Fruit fly (Drosophila melanogaster): Measurements from ENCODE around the gene Nprl2.

Nprl2 gene

DNA sequence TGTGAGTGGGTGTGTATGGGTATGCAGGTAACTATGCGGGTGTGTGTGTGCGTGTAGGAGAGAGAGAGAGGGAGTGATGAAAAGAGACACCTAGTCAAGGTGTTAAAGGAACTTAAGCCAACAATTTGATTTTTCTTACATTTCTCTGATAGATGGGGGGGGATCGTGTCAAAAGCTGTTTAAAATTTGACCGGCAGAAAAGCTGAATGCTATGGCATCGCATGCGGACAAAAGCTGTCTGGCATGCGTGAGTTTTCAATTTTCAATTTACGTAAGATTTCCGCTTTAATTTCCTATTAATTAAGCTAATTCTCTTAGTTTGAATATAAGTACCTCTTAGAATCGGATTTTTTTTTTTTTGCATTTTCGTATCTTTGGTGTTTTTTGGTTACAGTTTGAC is 44.3 kb downstream of the Nprl2 start:
- TF ChIP-seq EcR (GFP tag; optimal IDR thresholded peaks at IDR 0.05) = no peak
- peak; percentile 39 for TF ChIP-seq D1 (tag; optimal IDR thresholded peaks at IDR 0.05)

DNA sequence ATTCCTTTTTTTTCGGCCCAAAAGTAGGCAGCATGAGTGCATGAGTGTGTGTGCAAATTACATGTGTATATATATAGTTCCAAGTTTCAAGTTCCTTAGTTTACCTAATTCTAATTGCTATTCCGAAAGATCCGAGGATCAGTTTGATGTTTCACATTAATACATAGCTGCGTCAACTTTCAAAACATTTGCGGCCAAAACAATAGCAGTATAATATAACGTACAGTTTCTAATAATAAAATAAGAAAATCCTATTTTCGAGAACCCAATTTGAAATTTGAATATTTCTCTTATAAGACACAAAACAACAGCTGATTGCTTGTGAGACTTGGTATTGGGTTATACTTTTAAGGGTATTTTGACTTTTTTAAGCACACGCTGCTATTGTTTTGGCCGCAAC is 45.1 kb downstream of the Nprl2 start:
- TF ChIP-seq CG12605 (GFP tag; IDR thresholded peaks at IDR 0.05) (no peak), CG14655 (GFP tag; optimal IDR thresholded peaks at IDR 0.05) (peak; percentile 3), CG8301 (tag; optimal IDR thresholded peaks at IDR 0.05) (peak; percentile 4)

DNA sequence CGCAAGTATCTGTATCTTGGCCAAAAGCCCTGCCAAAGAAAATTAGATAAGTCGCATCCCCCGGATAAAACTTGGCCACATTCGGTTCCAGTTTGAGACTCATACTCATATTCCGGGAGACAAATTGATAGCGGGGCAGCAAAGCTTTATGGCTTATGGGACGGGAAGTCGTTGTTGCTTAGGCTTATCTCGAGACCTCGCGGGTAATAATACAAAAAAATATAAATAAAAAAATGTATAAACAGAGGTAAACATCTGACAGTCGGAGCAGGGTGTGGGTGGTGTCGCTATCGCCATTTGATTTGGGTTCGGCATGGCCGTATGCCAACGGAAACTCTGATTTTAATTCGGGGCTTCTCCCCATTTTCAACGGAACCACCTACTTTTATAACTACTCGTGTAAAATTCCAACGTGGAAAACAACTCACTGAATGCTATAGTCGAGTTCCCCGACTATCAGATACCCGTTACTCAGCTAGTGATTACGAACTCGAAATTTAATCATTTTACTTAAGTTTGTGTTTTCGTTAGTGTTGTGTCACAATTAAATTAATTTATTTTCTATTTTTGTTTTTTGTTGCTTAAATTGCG is 46.5 kb downstream of the Nprl2 start:
- TF ChIP-seq rn (GFP tag; IDR thresholded peaks at IDR 0.05) (no peak), fd96Ca (GFP tag; IDR thresholded peaks at IDR 0.05) (0 out of 3 replicates have a peak, but pooled peaks have one; percentile 24), Snoo (tag; optimal IDR thresholded peaks at IDR 0.05) (no peak)

DNA sequence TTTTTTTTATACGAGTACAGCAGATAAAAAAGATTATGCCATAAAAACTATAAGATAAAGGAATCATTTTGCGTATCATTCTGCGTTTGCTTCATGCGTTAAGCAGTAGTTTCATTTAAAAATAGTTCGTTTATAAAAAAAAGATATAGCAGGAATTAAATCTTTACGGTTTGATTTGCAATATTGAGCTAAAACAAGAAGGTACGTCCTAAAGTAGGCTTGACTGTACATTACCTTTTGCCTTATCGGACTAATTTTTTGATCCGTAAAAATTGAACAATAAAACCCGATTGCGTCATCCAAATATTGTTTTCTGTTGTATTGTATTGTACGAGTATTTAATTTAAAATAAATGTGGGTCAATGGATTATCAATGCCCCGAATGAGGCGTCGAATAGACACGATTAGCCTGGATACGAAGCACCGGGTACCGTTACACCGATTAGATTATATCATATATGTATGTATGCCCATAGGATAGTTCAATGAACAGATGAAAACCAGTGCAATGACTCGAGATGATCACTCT is 47.3 kb downstream of the Nprl2 start:
- no peak for TF ChIP-seq CG13204 (GFP tag; optimal IDR thresholded peaks at IDR 0.05)
- no peak for TF ChIP-seq CG32121 (GFP tag; IDR thresholded peaks at IDR 0.05)
- no peak for TF ChIP-seq CG8301 (tag; optimal IDR thresholded peaks at IDR 0.05)
- no peak for TF ChIP-seq gl (tag; optimal IDR thresholded peaks at IDR 0.05)
- no peak for TF ChIP-seq Snoo (tag; optimal IDR thresholded peaks at IDR 0.05)
- TF ChIP-seq rn (GFP tag; IDR thresholded peaks at IDR 0.05) = no peak
- no peak for TF ChIP-seq Pif1A (GFP tag; optimal IDR thresholded peaks at IDR 0.05)
- peak; percentile 42 for TF ChIP-seq EcR (GFP tag; optimal IDR thresholded peaks at IDR 0.05)
- TF ChIP-seq CG14655 (GFP tag; optimal IDR thresholded peaks at IDR 0.05) = peak; percentile 30
- no peak for TF ChIP-seq fd96Ca (GFP tag; IDR thresholded peaks at IDR 0.05)
- TF ChIP-seq CG17806 (tag; optimal IDR thresholded peaks at IDR 0.05) = no peak
- TF ChIP-seq Ets98B (GFP tag; IDR thresholded peaks at IDR 0.05) = no peak
- TF ChIP-seq CG15710 (tag; optimal IDR thresholded peaks at IDR 0.05) = no peak

DNA sequence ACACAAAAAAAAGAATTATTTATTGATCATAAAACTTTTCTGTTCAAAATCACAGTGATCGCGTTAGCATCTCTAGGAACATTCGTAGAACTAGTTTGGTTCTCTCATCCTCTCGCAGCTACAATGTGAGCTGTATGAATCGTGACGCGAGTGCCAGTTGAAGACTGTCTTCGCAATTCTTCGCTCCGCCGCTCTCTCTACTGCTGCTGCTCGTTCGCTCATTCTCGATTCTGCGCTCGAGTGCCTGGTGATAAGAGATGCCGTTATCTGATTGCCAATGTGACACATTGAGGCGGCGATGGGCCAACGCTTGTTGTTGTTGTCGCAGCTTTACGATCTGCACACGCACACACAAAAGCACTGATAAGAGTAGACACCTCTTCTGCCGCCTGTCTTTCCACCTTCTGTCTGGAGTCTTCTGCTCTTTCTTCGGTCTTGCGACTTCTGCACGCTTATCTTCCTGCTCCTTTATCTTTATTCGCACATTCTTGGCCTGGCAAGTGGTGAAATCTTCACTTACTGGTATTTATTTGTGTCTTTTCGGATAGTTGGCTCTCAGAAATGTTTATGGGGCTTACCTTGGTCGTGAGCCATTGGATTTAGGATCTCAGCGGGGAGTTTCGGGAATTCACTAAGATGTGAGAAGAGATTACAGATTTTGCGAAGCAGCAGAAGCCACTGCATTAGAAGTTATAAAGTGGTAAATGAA is 47.9 kb downstream of the Nprl2 start:
- peak; percentile 65 for TF ChIP-seq EcR (GFP tag; optimal IDR thresholded peaks at IDR 0.05)
- TF ChIP-seq CG15710 (tag; optimal IDR thresholded peaks at IDR 0.05) = no peak
- no peak for TF ChIP-seq CG8301 (tag; optimal IDR thresholded peaks at IDR 0.05)
- TF ChIP-seq CG10348 (GFP tag; IDR thresholded peaks at IDR 0.05) = no peak
- TF ChIP-seq CG34367 (tag; optimal IDR thresholded peaks at IDR 0.05) = no peak
- no peak for TF ChIP-seq Pif1B (GFP tag; optimal IDR thresholded peaks at IDR 0.05)
- TF ChIP-seq CG14655 (GFP tag; optimal IDR thresholded peaks at IDR 0.05) = no peak
- 0 out of 3 replicates have a peak, but pooled peaks have one; percentile 22 for TF ChIP-seq CG4496 (GFP tag; IDR thresholded peaks at IDR 0.05)
- TF ChIP-seq Ets98B (GFP tag; IDR thresholded peaks at IDR 0.05) = no peak; the same call in 1 of the 2 replicates
- no peak for TF ChIP-seq Pif1A (GFP tag; optimal IDR thresholded peaks at IDR 0.05)
- no peak for TF ChIP-seq CG8159 (tag; optimal IDR thresholded peaks at IDR 0.05)
- TF ChIP-seq CG13204 (GFP tag; optimal IDR thresholded peaks at IDR 0.05) = peak; percentile 19

DNA sequence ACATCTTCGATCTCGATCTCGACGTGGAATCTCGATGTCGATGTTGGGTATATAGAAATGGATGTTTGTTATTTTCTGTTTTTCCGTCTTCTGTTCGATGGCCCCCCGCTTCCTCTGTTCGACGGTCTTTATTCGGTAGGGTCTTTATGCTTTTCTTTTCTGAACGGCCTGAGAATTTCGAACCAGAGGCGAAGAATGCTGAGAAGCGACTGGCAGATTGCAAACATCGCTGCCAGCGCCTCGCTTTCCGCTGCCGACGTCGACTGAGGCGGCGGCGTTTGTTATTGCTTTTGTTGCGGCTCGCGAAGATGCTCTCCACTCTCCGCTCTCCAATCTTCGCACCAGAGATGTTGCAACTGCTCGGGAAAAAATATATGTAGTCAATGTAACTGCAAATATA is 48.9 kb downstream of the Nprl2 start, which contains the start of the genes CG13004 and CG46306:
Gene CG13004, minus strand, starts transcription at position 217 of the 400 bp plus-strand sequence.
Gene CG46306, minus strand, starts transcription at position 217 of the 400 bp plus-strand sequence.
- TF ChIP-seq Pif1B (GFP tag; optimal IDR thresholded peaks at IDR 0.05) (no peak), Snoo (tag; optimal IDR thresholded peaks at IDR 0.05) (no peak), CG4496 (GFP tag; IDR thresholded peaks at IDR 0.05) (peak; percentile 47; the same call in 1 of the 3 replicates), EcR (GFP tag; optimal IDR thresholded peaks at IDR 0.05) (peak; percentile 21), Ets98B (GFP tag; IDR thresholded peaks at IDR 0.05) (peak; percentile 12; the same call in 1 of the 2 replicates), CG34367 (tag; optimal IDR thresholded peaks at IDR 0.05) (no peak), CG12605 (GFP tag; IDR thresholded peaks at IDR 0.05) (peak; percentile 37; the same call in 1 of the 2 replicates), gl (tag; optimal IDR thresholded peaks at IDR 0.05) (peak; percentile 14), CG8159 (tag; optimal IDR thresholded peaks at IDR 0.05) (no peak), CG17806 (tag; optimal IDR thresholded peaks at IDR 0.05) (no peak), CG13204 (GFP tag; optimal IDR thresholded peaks at IDR 0.05) (peak; percentile 29), CG9948 (tag; optimal IDR thresholded peaks at IDR 0.05) (no peak)

DNA sequence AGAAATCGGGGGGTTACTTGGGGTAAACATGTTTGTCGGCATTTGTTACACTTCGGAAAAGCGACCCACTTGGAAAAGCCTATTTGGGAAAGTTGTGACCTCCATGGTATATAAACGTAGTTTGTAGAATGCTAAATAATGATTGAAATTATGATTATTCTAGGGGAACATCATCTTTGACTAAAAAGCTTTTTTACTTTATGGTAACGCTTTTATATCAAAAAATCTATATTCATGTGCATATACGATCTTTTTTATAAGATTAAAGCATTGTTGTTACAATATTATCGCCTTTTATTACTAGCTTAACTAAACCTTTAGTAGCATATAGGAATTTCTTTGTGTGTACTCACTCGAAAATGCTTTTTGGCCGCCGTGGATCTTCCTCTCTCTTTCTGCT is 49.9 kb downstream of the Nprl2 start:
- TF ChIP-seq CG12605 (GFP tag; IDR thresholded peaks at IDR 0.05) (no peak), CG9948 (tag; optimal IDR thresholded peaks at IDR 0.05) (peak; percentile 73), CG34367 (tag; optimal IDR thresholded peaks at IDR 0.05) (peak; percentile 4), Pif1A (GFP tag; optimal IDR thresholded peaks at IDR 0.05) (peak; percentile 66), fd96Ca (GFP tag; IDR thresholded peaks at IDR 0.05) (0 out of 3 replicates have a peak, but pooled peaks have one; percentile 47), Snoo (tag; optimal IDR thresholded peaks at IDR 0.05) (no peak), D1 (tag; optimal IDR thresholded peaks at IDR 0.05) (no peak), Pif1B (GFP tag; optimal IDR thresholded peaks at IDR 0.05) (peak; percentile 52), CG13204 (GFP tag; optimal IDR thresholded peaks at IDR 0.05) (no peak), CG14655 (GFP tag; optimal IDR thresholded peaks at IDR 0.05) (peak; percentile 89), CG8159 (tag; optimal IDR thresholded peaks at IDR 0.05) (peak; percentile 11), Ets98B (GFP tag; IDR thresholded peaks at IDR 0.05) (peak; percentile 19; the same call in 1 of the 2 replicates), CG17806 (tag; optimal IDR thresholded peaks at IDR 0.05) (peak; percentile 38), CG10348 (GFP tag; IDR thresholded peaks at IDR 0.05) (no peak), EcR (GFP tag; optimal IDR thresholded peaks at IDR 0.05) (no peak), CG4496 (GFP tag; IDR thresholded peaks at IDR 0.05) (peak; percentile 48; the same call in 2 of the 3 replicates), CG15710 (tag; optimal IDR thresholded peaks at IDR 0.05) (peak; percentile 36), rn (GFP tag; IDR thresholded peaks at IDR 0.05) (no peak), CG8301 (tag; optimal IDR thresholded peaks at IDR 0.05) (peak; percentile 79), CG32121 (GFP tag; IDR thresholded peaks at IDR 0.05) (peak; percentile 81), gl (tag; optimal IDR thresholded peaks at IDR 0.05) (no peak)

Data from whole organism, pupa.